Fruit fly (Drosophila melanogaster): ENCODE results near the gene Or85d.
A peak's percentile ranks its signal among the peaks of the same experiment; 100 is the strongest.

Gene Or85d

dm6 chr3R:8577409-8578255 is 25.2 kb downstream of the Or85d start, which contains the start of gene 5-HT2B (continued):
- TF ChIP-seq chn (GFP tag; optimal IDR thresholded peaks at IDR 0.05) (no peak), mam (GFP tag; optimal IDR thresholded peaks at IDR 0.05) (peak; percentile 5), MBD-R2 (GFP tag; IDR thresholded peaks at IDR 0.05) (no peak), hth (optimal IDR thresholded peaks at IDR 0.05) (no peak), CG13424 (tag; optimal IDR thresholded peaks at IDR 0.05) (peak; percentile 32), chif (GFP tag; optimal IDR thresholded peaks at IDR 0.05) (no peak), emc (GFP tag; optimal IDR thresholded peaks at IDR 0.05) (no peak), Hr39 (optimal IDR thresholded peaks at IDR 0.05) (no peak), danr (GFP tag; IDR thresholded peaks at IDR 0.05) (no peak), trem (tag; optimal IDR thresholded peaks at IDR 0.05) (no peak), grn (GFP tag; optimal IDR thresholded peaks at IDR 0.05) (no peak), Deaf1 (tag; optimal IDR thresholded peaks at IDR 0.05) (peak; percentile 88), otp (GFP tag; IDR thresholded peaks at IDR 0.05) (no peak), MTF-1 (GFP tag; optimal IDR thresholded peaks at IDR 0.05; ENCODE audit: borderline replicate concordance) (no peak), CG16863 (GFP tag; optimal IDR thresholded peaks at IDR 0.05) (no peak), CoRest (tag; optimal IDR thresholded peaks at IDR 0.05) (peak; percentile 22), CG14014 (GFP tag; IDR thresholded peaks at IDR 0.05) (0 out of 2 replicates have a peak, but pooled peaks have one; percentile 33), CG10654 (GFP tag; optimal IDR thresholded peaks at IDR 0.05) (no peak), CG1792 (GFP tag; optimal IDR thresholded peaks at IDR 0.05) (no peak), CG10147 (GFP tag; optimal IDR thresholded peaks at IDR 0.05) (peak; percentile 23), croc (GFP tag; conservative IDR thresholded peaks at IDR 0.05) (no peak), CG7786 (GFP tag; optimal IDR thresholded peaks at IDR 0.05) (no peak), psq (GFP tag; optimal IDR thresholded peaks at IDR 0.05) (no peak), NfI (GFP tag; optimal IDR thresholded peaks at IDR 0.05) (peak; percentile 34), oc (tag; optimal IDR thresholded peaks at IDR 0.05) (no peak), Dbx (GFP tag; IDR thresholded peaks at IDR 0.05) (0 out of 3 replicates have a peak, but pooled peaks have one; percentile 41), Mad (GFP tag; optimal IDR thresholded peaks at IDR 0.05) (no peak), HLH3B (GFP tag; IDR thresholded peaks at IDR 0.05) (no peak), CG7839 (tag; optimal IDR thresholded peaks at IDR 0.05) (peak; percentile 61), CG6272 (GFP tag; IDR thresholded peaks at IDR 0.05) (no peak), yki (optimal IDR thresholded peaks at IDR 0.05) (no peak), row (GFP tag; IDR thresholded peaks at IDR 0.05) (peak; percentile 30; the same call in 1 of the 3 replicates), Ptx1 (GFP tag; IDR thresholded peaks at IDR 0.05) (peak; percentile 34; the same call in 1 of the 2 replicates), NFAT (GFP tag; IDR thresholded peaks at IDR 0.05) (no peak), Lpt (GFP tag; optimal IDR thresholded peaks at IDR 0.05) (no peak), CG32532 (GFP tag; IDR thresholded peaks at IDR 0.05) (no peak; the same call in 1 of the 2 replicates), CG14441 (GFP tag; IDR thresholded peaks at IDR 0.05) (no peak), CG10543 (GFP tag; optimal IDR thresholded peaks at IDR 0.05) (peak; percentile 35), CG14965 (GFP tag; optimal IDR thresholded peaks at IDR 0.05; ENCODE audit: borderline replicate concordance) (no peak), odd (GFP tag; optimal IDR thresholded peaks at IDR 0.05) (peak; percentile 15), CG11085 (GFP tag; IDR thresholded peaks at IDR 0.05) (no peak), CG9932 (GFP tag; IDR thresholded peaks at IDR 0.05) (0 out of 2 replicates have a peak, but pooled peaks have one; percentile 29), Xbp1 (GFP tag; optimal IDR thresholded peaks at IDR 0.05) (peak; percentile 19), CG13894 (tag; optimal IDR thresholded peaks at IDR 0.05) (peak; percentile 42), CG4707 (GFP tag; optimal IDR thresholded peaks at IDR 0.05) (no peak), unpg (GFP tag; optimal IDR thresholded peaks at IDR 0.05) (no peak), Ada2b (GFP tag; IDR thresholded peaks at IDR 0.05) (0 out of 2 replicates have a peak, but pooled peaks have one; percentile 18), Dp (GFP tag; optimal IDR thresholded peaks at IDR 0.05) (no peak), CG12659 (GFP tag; optimal IDR thresholded peaks at IDR 0.05) (peak; percentile 33), CG18619 (GFP tag; optimal IDR thresholded peaks at IDR 0.05) (peak; percentile 33), pum (GFP tag; optimal IDR thresholded peaks at IDR 0.05) (no peak)

Measured in whole organism, embryonic.